Fruit fly (Drosophila melanogaster): Measurements from ENCODE around the gene CarT.

- TF ChIP-seq crp (GFP tag; optimal IDR thresholded peaks at IDR 0.05) (no peak), Neu2 (GFP tag; optimal IDR thresholded peaks at IDR 0.05; ENCODE audit: borderline replicate concordance) (no peak), CG3995 (GFP tag; optimal IDR thresholded peaks at IDR 0.05) (no peak), CG13296 (GFP tag; optimal IDR thresholded peaks at IDR 0.05) (no peak), Gug (GFP tag; IDR thresholded peaks at IDR 0.05) (no peak), CG7786 (GFP tag; optimal IDR thresholded peaks at IDR 0.05) (no peak), fru (optimal IDR thresholded peaks at IDR 0.05) (no peak), CG18619 (GFP tag; optimal IDR thresholded peaks at IDR 0.05) (no peak), CG13123 (GFP tag; optimal IDR thresholded peaks at IDR 0.05) (no peak), bowl (GFP tag; IDR thresholded peaks at IDR 0.05) (no peak), Bgb (GFP tag; IDR thresholded peaks at IDR 0.05; ENCODE audit: partially characterized antibody) (no peak)
These were observed 41.4 kb downstream of the CarT start for dm6 chr2L:20688722-20689121.
